Fruit fly (Drosophila melanogaster): ENCODE measurements around the gene dl.

Gene dl

dm6 chr2L:17477710-17478109 is 27.5 kb upstream of the dl start, which contains the start of gene cass (continued):
- TF ChIP-seq CG17568 (GFP tag; optimal IDR thresholded peaks at IDR 0.05): no peak
- no peak for TF ChIP-seq CG14014 (GFP tag; IDR thresholded peaks at IDR 0.05)
- TF ChIP-seq dysf (GFP tag; IDR thresholded peaks at IDR 0.05): no peak
- no peak for TF ChIP-seq CG17359 (tag; optimal IDR thresholded peaks at IDR 0.05)
- TF ChIP-seq CG3163 (GFP tag; optimal IDR thresholded peaks at IDR 0.05): no peak
- TF ChIP-seq ro (GFP tag; IDR thresholded peaks at IDR 0.05): no peak
- TF ChIP-seq CG9437 (GFP tag; optimal IDR thresholded peaks at IDR 0.05): no peak
- TF ChIP-seq btn (GFP tag; optimal IDR thresholded peaks at IDR 0.05): no peak
- TF ChIP-seq inv (GFP tag; IDR thresholded peaks at IDR 0.05; ENCODE audit: partially characterized antibody): peak; percentile 85
- no peak for TF ChIP-seq kah (GFP tag; optimal IDR thresholded peaks at IDR 0.05)
- TF ChIP-seq CG3281 (GFP tag; optimal IDR thresholded peaks at IDR 0.05): no peak
- TF ChIP-seq HHEX (GFP tag; optimal IDR thresholded peaks at IDR 0.05): no peak
- no peak for TF ChIP-seq CG12299 (tag; optimal IDR thresholded peaks at IDR 0.05)
- TF ChIP-seq Dip2 (GFP tag; IDR thresholded peaks at IDR 0.05): no peak
- TF ChIP-seq CG1647 (GFP tag; optimal IDR thresholded peaks at IDR 0.05): no peak
- TF ChIP-seq nerfin-1 (tag; optimal IDR thresholded peaks at IDR 0.05): peak; percentile 45
- TF ChIP-seq jing (GFP tag; optimal IDR thresholded peaks at IDR 0.05): no peak
- TF ChIP-seq Neu2 (GFP tag; optimal IDR thresholded peaks at IDR 0.05; ENCODE audit: borderline replicate concordance): no peak
- TF ChIP-seq run (tag; optimal IDR thresholded peaks at IDR 0.05): no peak
- peak; percentile 29; the same call in 1 of the 3 replicates for TF ChIP-seq CG2199 (GFP tag; IDR thresholded peaks at IDR 0.05)
- TF ChIP-seq CG17385 (GFP tag; optimal IDR thresholded peaks at IDR 0.05): no peak
- no peak; the same call in 1 of the 2 replicates for TF ChIP-seq CG9932 (GFP tag; IDR thresholded peaks at IDR 0.05)
- no peak for TF ChIP-seq CG7786 (GFP tag; optimal IDR thresholded peaks at IDR 0.05)
- no peak for TF ChIP-seq hkb (optimal IDR thresholded peaks at IDR 0.05)
- no peak for TF ChIP-seq hkb (GFP tag; IDR thresholded peaks at IDR 0.05)
- peak; percentile 38 for TF ChIP-seq her (GFP tag; optimal IDR thresholded peaks at IDR 0.05)
- TF ChIP-seq CG14965 (GFP tag; optimal IDR thresholded peaks at IDR 0.05; ENCODE audit: borderline replicate concordance): no peak
- TF ChIP-seq pho (GFP tag; optimal IDR thresholded peaks at IDR 0.05): no peak
- peak; percentile 90 for TF ChIP-seq Dll (GFP tag; IDR thresholded peaks at IDR 0.05; ENCODE audit: partially characterized antibody)
- TF ChIP-seq CG9727 (GFP tag; optimal IDR thresholded peaks at IDR 0.05): no peak
- peak; percentile 87 for TF ChIP-seq Doc3 (GFP tag; IDR thresholded peaks at IDR 0.05; ENCODE audit: partially characterized antibody)
- TF ChIP-seq bowl (GFP tag; IDR thresholded peaks at IDR 0.05): no peak
- TF ChIP-seq Opbp (GFP tag; IDR thresholded peaks at IDR 0.05; ENCODE audit: partially characterized antibody): peak; percentile 94
- no peak for TF ChIP-seq Doc2 (GFP tag; IDR thresholded peaks at IDR 0.05)
- TF ChIP-seq CG3838 (GFP tag; optimal IDR thresholded peaks at IDR 0.05): no peak
- TF ChIP-seq CG6854 (GFP tag; optimal IDR thresholded peaks at IDR 0.05): no peak
- no peak for TF ChIP-seq h (optimal IDR thresholded peaks at IDR 0.05)
- TF ChIP-seq CG32767 (GFP tag; IDR thresholded peaks at IDR 0.05): 0 out of 2 replicates have a peak, but pooled peaks have one; percentile 17
- no peak for TF ChIP-seq corto (GFP tag; optimal IDR thresholded peaks at IDR 0.05)
- no peak for TF ChIP-seq Atf-2 (GFP tag; optimal IDR thresholded peaks at IDR 0.05)
- no peak for TF ChIP-seq cas (GFP tag; IDR thresholded peaks at IDR 0.05)
- TF ChIP-seq CTCF (GFP tag; optimal IDR thresholded peaks at IDR 0.05): peak; percentile 47
- peak; percentile 84 for TF ChIP-seq hbn (GFP tag; IDR thresholded peaks at IDR 0.05; ENCODE audit: partially characterized antibody)
- TF ChIP-seq Eip74EF (GFP tag; optimal IDR thresholded peaks at IDR 0.05): no peak
- TF ChIP-seq gcm2 (GFP tag; optimal IDR thresholded peaks at IDR 0.05): no peak
- no peak for TF ChIP-seq sc (optimal IDR thresholded peaks at IDR 0.05)
- TF ChIP-seq sc (GFP tag; optimal IDR thresholded peaks at IDR 0.05): no peak
- no peak for TF ChIP-seq D19B (GFP tag; optimal IDR thresholded peaks at IDR 0.05)
- no peak for TF ChIP-seq tll (GFP tag; optimal IDR thresholded peaks at IDR 0.05)
- TF ChIP-seq HmgD (GFP tag; optimal IDR thresholded peaks at IDR 0.05): peak; percentile 18
- TF ChIP-seq Usf (GFP tag; optimal IDR thresholded peaks at IDR 0.05): no peak
- TF ChIP-seq CG30403 (GFP tag; optimal IDR thresholded peaks at IDR 0.05): no peak
